Fruit fly (Drosophila melanogaster) whole organism, embryonic: ENCODE data around the gene vers.

Source experiments
- ATbp ChIP-seq: fragments of 200-800 bp; sonication (Bioruptor generic); optimal IDR thresholded peaks from 2 replicates; lab custom pipeline; 2017; ENCODE audit warnings: missing biosample characterization, mild to moderate bottlenecking, missing genetic modification characterization, missing genetic modification reagents
- Awh ChIP-seq: fragments of 200-800 bp; sonication (Bioruptor generic); IDR thresholded peaks from 2 replicates; pipeline ENCODE4, ENCODE4 v1.3.6; 2022; ENCODE audit warnings: missing biosample characterization, missing genetic modification characterization
- B-H1 ChIP-seq: fragments of 200-800 bp; sonication (Bioruptor generic); IDR thresholded peaks from 3 replicates; pipeline ENCODE4 v1.3.6; 2022; ENCODE audit warnings: missing biosample characterization, missing genetic modification characterization
- Bgb ChIP-seq: fragments of 200-800 bp; sonication (Bioruptor generic); IDR thresholded peaks from 2 replicates; pipeline ENCODE4 v1.3.6; 2022; ENCODE audit warnings: missing biosample characterization, missing genetic modification characterization; ENCODE audit not compliant: partially characterized antibody
- Bteb2 ChIP-seq: fragments of 200-800 bp; sonication (Bioruptor generic); optimal IDR thresholded peaks from 2 replicates; lab custom pipeline; 2016; ENCODE audit warnings: missing biosample characterization, missing genetic modification characterization
- CG10543 ChIP-seq: fragments of 200-800 bp; sonication (Bioruptor generic); optimal IDR thresholded peaks from 3 replicates; lab custom pipeline; 2017; ENCODE audit warnings: missing biosample characterization, mild to moderate bottlenecking, missing genetic modification characterization, moderate library complexity
- CG10979 ChIP-seq: fragments of 200-800 bp; sonication (Bioruptor generic); optimal IDR thresholded peaks from 2 replicates; lab custom pipeline; 2018; ENCODE audit warnings: missing biosample characterization, mild to moderate bottlenecking, missing genetic modification characterization, moderate library complexity
- CG11695 ChIP-seq: fragments of 200-800 bp; sonication (Bioruptor generic); IDR thresholded peaks from 3 replicates; pipeline ENCODE4 v1.3.6; 2022; ENCODE audit warnings: missing biosample characterization, missing genetic modification characterization
- CG11696 ChIP-seq: fragments of 200-800 bp; sonication (Bioruptor generic); IDR thresholded peaks from 2 replicates; pipeline ENCODE4 v1.3.6; 2022; ENCODE audit warnings: missing biosample characterization, missing genetic modification characterization
- CG13424 ChIP-seq: fragments of 200-800 bp; sonication (Bioruptor generic); optimal IDR thresholded peaks from 2 replicates; lab custom pipeline; 2019; ENCODE audit warnings: missing biosample characterization, mild to moderate bottlenecking, missing genetic modification characterization, moderate library complexity
- CG15011 ChIP-seq: fragments of 200-800 bp; sonication (Bioruptor generic); optimal IDR thresholded peaks from 3 replicates; lab custom pipeline; 2018; ENCODE audit warnings: missing biosample characterization, mild to moderate bottlenecking, missing genetic modification characterization
- CG15073 ChIP-seq: fragments of 200-800 bp; sonication (Bioruptor generic); optimal IDR thresholded peaks from 2 replicates; lab custom pipeline; 2016; ENCODE audit warnings: missing biosample characterization, missing genetic modification characterization
- CG17328 ChIP-seq: fragments of 200-800 bp; sonication (Bioruptor generic); IDR thresholded peaks from 2 replicates; pipeline ENCODE4 v1.3.6; 2022; ENCODE audit warnings: missing biosample characterization, missing genetic modification characterization
- CG17385 ChIP-seq: fragments of 200-800 bp; sonication (Bioruptor generic); optimal IDR thresholded peaks from 3 replicates; lab custom pipeline; 2018; ENCODE audit warnings: missing biosample characterization, mild to moderate bottlenecking, missing genetic modification characterization
- CG18011 ChIP-seq: fragments of 200-800 bp; sonication (Bioruptor generic); optimal IDR thresholded peaks from 2 replicates; lab custom pipeline; 2017; ENCODE audit warnings: missing biosample characterization, missing genetic modification characterization, mild to moderate bottlenecking, moderate library complexity, missing genotype
- CG2202 ChIP-seq: fragments of 200-800 bp; sonication (Bioruptor generic); optimal IDR thresholded peaks from 2 replicates; lab custom pipeline; 2018; ENCODE audit warnings: missing biosample characterization, mild to moderate bottlenecking, missing genetic modification characterization
- CG2712 ChIP-seq: fragments of 200-800 bp; optimal IDR thresholded peaks from 3 replicates; lab custom pipeline; 2019; ENCODE audit warnings: missing biosample characterization, mild to moderate bottlenecking, missing genetic modification characterization, moderate library complexity
- CG31224 ChIP-seq: fragments of 200-800 bp; sonication (Bioruptor generic); IDR thresholded peaks from 2 replicates; pipeline ENCODE4 v1.3.6; 2022; ENCODE audit warnings: missing biosample characterization, missing genetic modification characterization
- CG6654 ChIP-seq: fragments of 200-800 bp; sonication (Bioruptor generic); optimal IDR thresholded peaks from 2 replicates; lab custom pipeline; 2017; ENCODE audit warnings: missing biosample characterization, mild to moderate bottlenecking, missing genetic modification characterization
- CG6689 ChIP-seq: fragments of 200-800 bp; sonication (Bioruptor generic); IDR thresholded peaks from 2 replicates; pipeline ENCODE4 v1.3.6; 2022; ENCODE audit warnings: missing biosample characterization, missing genetic modification characterization
- CG6791 ChIP-seq: fragments of 200-800 bp; sonication (Bioruptor generic); IDR thresholded peaks from 3 replicates; pipeline ENCODE4 v1.3.6; 2022; ENCODE audit warnings: missing biosample characterization, missing genetic modification characterization; ENCODE audit not compliant: partially characterized antibody
- CG6813 ChIP-seq: fragments of 200-800 bp; sonication (Bioruptor generic); optimal IDR thresholded peaks from 2 replicates; lab custom pipeline; 2017; ENCODE audit warnings: missing biosample characterization, missing genetic modification characterization, mild to moderate bottlenecking, moderate library complexity, missing genetic modification reagents
- CG7357 ChIP-seq: fragments of 200-800 bp; sonication (Bioruptor generic); IDR thresholded peaks from 3 replicates; pipeline ENCODE4 v1.3.6; 2022; ENCODE audit warnings: missing biosample characterization, missing genetic modification characterization
- CG9215 ChIP-seq: fragments of 200-800 bp; sonication (Bioruptor generic); IDR thresholded peaks from 2 replicates; pipeline ENCODE4 v1.3.6; 2022; ENCODE audit warnings: missing biosample characterization, missing genetic modification characterization
- HLH3B ChIP-seq: fragments of 200-800 bp; sonication (Bioruptor generic); IDR thresholded peaks from 2 replicates; pipeline ENCODE4 v1.3.6; 2022; ENCODE audit warnings: missing biosample characterization, missing genetic modification characterization
- HmgZ ChIP-seq: fragments of 200-800 bp; sonication (Bioruptor generic); optimal IDR thresholded peaks from 2 replicates; lab custom pipeline; 2018; ENCODE audit warnings: missing biosample characterization, mild to moderate bottlenecking, missing genetic modification characterization
- Mes4 ChIP-seq: fragments of 200-800 bp; sonication (Bioruptor generic); optimal IDR thresholded peaks from 2 replicates; lab custom pipeline; 2016; ENCODE audit warnings: missing biosample characterization, missing genetic modification characterization
- Poxn ChIP-seq: fragments of 200-800 bp; sonication (Bioruptor generic); IDR thresholded peaks from 2 replicates; pipeline ENCODE4 v1.3.6; 2022; ENCODE audit warnings: missing biosample characterization, missing genetic modification characterization
- YL-1 ChIP-seq: fragments of 200-800 bp; sonication (Bioruptor generic); optimal IDR thresholded peaks from 3 replicates; lab custom pipeline; 2017; ENCODE audit warnings: missing biosample characterization, mild to moderate bottlenecking, missing genetic modification characterization
- abd-A ChIP-seq: fragments of 200-800 bp; sonication (Bioruptor generic); optimal IDR thresholded peaks from 3 replicates; lab custom pipeline; 2019; ENCODE audit warnings: missing biosample characterization, mild to moderate bottlenecking, missing genetic modification characterization, moderate library complexity
- ap ChIP-seq: fragments of 200-800 bp; sonication (Bioruptor generic); IDR thresholded peaks from 2 replicates; pipeline ENCODE4 v1.3.6; 2022; ENCODE audit warnings: missing biosample characterization, missing genetic modification characterization
- ase ChIP-seq: fragments of 200-800 bp; sonication (Bioruptor generic); IDR thresholded peaks from 3 replicates; pipeline ENCODE4 v1.3.6; 2022; ENCODE audit warnings: missing biosample characterization, missing genetic modification characterization
- ato ChIP-seq: fragments of 200-800 bp; sonication (Bioruptor generic); IDR thresholded peaks from 2 replicates; pipeline ENCODE4 v1.3.6; 2022; ENCODE audit warnings: missing biosample characterization, missing genetic modification characterization; ENCODE audit not compliant: partially characterized antibody
- bowl ChIP-seq: fragments of 200-800 bp; sonication (Bioruptor generic); IDR thresholded peaks from 2 replicates; pipeline ENCODE4 v1.3.6; 2022; ENCODE audit warnings: missing biosample characterization, missing genetic modification characterization
- croc ChIP-seq: fragments of 200-800 bp; sonication (Bioruptor generic); conservative IDR thresholded peaks from 3 replicates; pipeline ENCODE4 v1.3.6; 2022; ENCODE audit warnings: missing biosample characterization, missing genetic modification characterization
- dati ChIP-seq: fragments of 200-800 bp; sonication (Bioruptor generic); IDR thresholded peaks from 2 replicates; pipeline ENCODE4 v1.3.6; 2022; ENCODE audit warnings: missing biosample characterization, missing genetic modification characterization
- dysf ChIP-seq: fragments of 200-800 bp; sonication (Bioruptor generic); IDR thresholded peaks from 3 replicates; pipeline ENCODE4 v1.3.6; 2022; ENCODE audit warnings: missing biosample characterization, missing genetic modification characterization
- exex ChIP-seq: fragments of 200-800 bp; sonication (Bioruptor generic); optimal IDR thresholded peaks from 4 replicates; lab custom pipeline; 2018; ENCODE audit warnings: missing biosample characterization, mild to moderate bottlenecking, missing genetic modification characterization, moderate library complexity
- gfzf ChIP-seq: fragments of 200-800 bp; sonication (Bioruptor generic); optimal IDR thresholded peaks from 2 replicates; lab custom pipeline; 2016; ENCODE audit warnings: missing biosample characterization, mild to moderate bottlenecking, missing genetic modification characterization, moderate library complexity
- lilli ChIP-seq: fragments of 200-800 bp; sonication (Bioruptor generic); optimal IDR thresholded peaks from 3 replicates; lab custom pipeline; 2016; ENCODE audit warnings: missing biosample characterization, missing genetic modification characterization
- run ChIP-seq: fragments of 200-800 bp; sonication (Bioruptor generic); optimal IDR thresholded peaks from 3 replicates; lab custom pipeline; 2018; ENCODE audit warnings: missing biosample characterization, mild to moderate bottlenecking, missing genetic modification characterization
- salm ChIP-seq: fragments of 200-800 bp; sonication (Bioruptor generic); optimal IDR thresholded peaks from 2 replicates; lab custom pipeline; 2018; ENCODE audit warnings: missing biosample characterization, mild to moderate bottlenecking, missing genetic modification characterization
- slbo ChIP-seq: fragments of 200-800 bp; sonication (Bioruptor generic); IDR thresholded peaks from 2 replicates; pipeline ENCODE4 v1.3.6; 2022; ENCODE audit warnings: missing biosample characterization, missing genetic modification characterization
- stc ChIP-seq: fragments of 200-800 bp; sonication (Bioruptor generic); IDR thresholded peaks from 2 replicates; pipeline ENCODE4 v1.3.6; 2022; ENCODE audit warnings: missing biosample characterization, missing genetic modification characterization
- stwl ChIP-seq: fragments of 200-800 bp; sonication (Bioruptor generic); optimal IDR thresholded peaks from 3 replicates; lab custom pipeline; 2018; ENCODE audit warnings: missing biosample characterization, mild to moderate bottlenecking, missing genetic modification characterization, moderate library complexity
- tgo ChIP-seq: fragments of 200-800 bp; sonication (Bioruptor generic); IDR thresholded peaks from 3 replicates; pipeline ENCODE4 v1.3.6; 2022; ENCODE audit warnings: missing biosample characterization, missing genetic modification characterization
- tio ChIP-seq: fragments of 200-800 bp; sonication (Bioruptor generic); optimal IDR thresholded peaks from 2 replicates; lab custom pipeline; 2017; ENCODE audit warnings: missing biosample characterization, missing genetic modification characterization, inconsistent platforms
- tll ChIP-seq, 2 experiments: fragments of 200-800 bp in 1 of 2; fragments of >200 bp in 1 of 2; sonication (Bioruptor generic) in 1 of 2; optimal IDR thresholded peaks; 2 replicates each; lab custom pipeline; 2017 to 2019; ENCODE audit warnings: missing biosample characterization in 2 of 2, missing genetic modification characterization in 2 of 2, mild to moderate bottlenecking in 1 of 2, moderate library complexity in 1 of 2
- toy ChIP-seq: fragments of 200-800 bp; sonication (Bioruptor generic); IDR thresholded peaks from 2 replicates; pipeline ENCODE4 v1.3.6; 2022; ENCODE audit warnings: missing biosample characterization, missing genetic modification characterization

The vers gene

DNA sequence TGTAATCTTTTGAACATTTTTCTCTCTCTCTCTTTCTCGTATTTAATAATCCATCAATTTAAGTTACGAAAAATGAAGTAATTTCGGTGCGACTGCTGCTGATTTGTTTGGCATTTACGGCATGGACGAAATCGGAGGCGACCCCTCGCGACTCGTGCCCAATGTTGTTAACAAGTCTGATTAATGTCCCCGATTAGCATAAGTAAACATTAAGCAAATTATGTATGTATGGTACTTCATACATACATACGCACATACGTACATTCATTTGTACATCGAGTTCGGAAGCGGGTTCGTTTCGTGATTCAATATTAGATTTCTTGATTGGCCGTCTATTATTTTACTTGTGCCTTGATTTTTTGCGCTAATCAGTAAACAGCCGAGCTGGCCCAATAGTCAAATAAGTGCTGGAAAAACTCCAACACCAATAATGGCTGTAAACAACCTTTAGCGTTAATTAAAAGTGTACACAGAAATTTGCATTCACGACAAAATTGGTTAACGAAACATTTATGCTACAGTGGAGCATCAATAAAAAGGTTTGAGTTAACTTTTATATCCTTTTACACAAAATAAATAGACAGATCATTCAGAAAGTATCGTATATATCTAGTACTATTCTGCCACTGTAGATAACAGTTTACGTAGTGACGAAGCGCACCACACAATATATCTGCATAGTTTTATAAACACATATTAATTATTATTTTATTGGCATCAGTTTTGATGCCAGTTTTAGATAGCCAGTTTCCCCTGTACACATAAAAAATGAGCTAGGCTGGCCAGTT, 24.8 kb upstream of the vers start (continued):
- TF ChIP-seq stwl (tag; lab: Kevin White, UChicago) = no peak
- peak; percentile 81 for TF ChIP-seq dysf (GFP tag; lab: Robert Waterston, UW)
- peak; percentile 49 for TF ChIP-seq CG2712 (tag; lab: Kevin White, UChicago)
- peak; percentile 46 for TF ChIP-seq exex
- TF ChIP-seq CG15073 = no peak
- TF ChIP-seq Poxn (GFP tag; lab: Robert Waterston, UW) = no peak; the same call in 1 of the 2 replicates
- TF ChIP-seq gfzf (GFP tag; lab: Kevin White, UChicago) = no peak
- no peak for TF ChIP-seq Mes4 (GFP tag; lab: Kevin White, UChicago)
- TF ChIP-seq run (tag; lab: Kevin White, UChicago) = peak; percentile 10
- peak; percentile 69 for TF ChIP-seq lilli (GFP tag; lab: Kevin White, UChicago)
- TF ChIP-seq slbo = peak; percentile 83
- peak; percentile 49 for TF ChIP-seq B-H1 (GFP tag; lab: Robert Waterston, UW)
- TF ChIP-seq CG6813 (GFP tag; lab: Kevin White, UChicago) = peak; percentile 38
- no peak for TF ChIP-seq CG6791
- peak; percentile 52 for TF ChIP-seq CG31224
- TF ChIP-seq CG11696 = no peak
- TF ChIP-seq tgo (GFP tag; lab: Robert Waterston, UW) = peak; percentile 81; the same call in 2 of the 3 replicates
- TF ChIP-seq bowl (GFP tag; lab: Robert Waterston, UW) = no peak
- peak; percentile 33; the same call in 1 of the 2 replicates for TF ChIP-seq ap
- TF ChIP-seq Awh (GFP tag; lab: Robert Waterston, UW) = no peak
- TF ChIP-seq HmgZ (tag; lab: Kevin White, UChicago) = peak; percentile 56
- no peak for TF ChIP-seq ase (GFP tag; lab: Robert Waterston, UW)
- no peak for TF ChIP-seq Bgb (GFP tag; lab: Robert Waterston, UW)
- TF ChIP-seq ATbp = peak; percentile 45
- TF ChIP-seq tll (GFP tag; optimal IDR thresholded peaks at IDR 0.05; lab: Kevin White, UChicago) = no peak
- TF ChIP-seq Bteb2 (GFP tag; lab: Kevin White, UChicago) = peak; percentile 47
- TF ChIP-seq CG2202 (tag; lab: Kevin White, UChicago) = no peak
- no peak for TF ChIP-seq dati
- TF ChIP-seq CG11695 (GFP tag; lab: Robert Waterston, UW) = peak; percentile 70; the same call in 2 of the 3 replicates
- peak; percentile 67 for TF ChIP-seq CG17385 (GFP tag; lab: Kevin White, UChicago)
- no peak for TF ChIP-seq CG17328 (GFP tag; lab: Robert Waterston, UW)
- no peak for TF ChIP-seq salm (tag; lab: Kevin White, UChicago)
- peak; percentile 28 for TF ChIP-seq CG18011 (GFP tag; lab: Kevin White, UChicago)
- peak; percentile 74 for TF ChIP-seq CG13424
- no peak; the same call in 2 of the 3 replicates for TF ChIP-seq CG7357
- no peak for TF ChIP-seq CG9215 (GFP tag; lab: Robert Waterston, UW)
- peak; percentile 47 for TF ChIP-seq tio (GFP tag; lab: Kevin White, UChicago)
- peak; percentile 9 for TF ChIP-seq abd-A
- no peak; the same call in 2 of the 3 replicates for TF ChIP-seq croc (GFP tag; lab: Robert Waterston, UW)
- peak; percentile 15 for TF ChIP-seq CG10979 (tag; lab: Kevin White, UChicago)
- TF ChIP-seq ato (GFP tag; lab: Robert Waterston, UW) = no peak
- peak; percentile 54; the same call in 1 of the 2 replicates for TF ChIP-seq stc (GFP tag; lab: Robert Waterston, UW)
- peak; percentile 52; the same call in 1 of the 2 replicates for TF ChIP-seq CG6689
- TF ChIP-seq CG10543 (GFP tag; lab: Kevin White, UChicago) = peak; percentile 70
- TF ChIP-seq toy = no peak
- TF ChIP-seq CG6654 (GFP tag; lab: Kevin White, UChicago) = no peak
- no peak for TF ChIP-seq HLH3B (GFP tag; lab: Robert Waterston, UW)
- TF ChIP-seq YL-1 (GFP tag; lab: Kevin White, UChicago) = no peak
- peak; percentile 39 for TF ChIP-seq CG15011
